Fruit fly (Drosophila melanogaster): ENCODE data around the gene CG14731.

CG14731 gene

dm6 chr3R:11920605-11921004, 10.5 kb upstream of the CG14731 start (continued):
- no peak for TF ChIP-seq Eip93F (GFP tag; optimal IDR thresholded peaks at IDR 0.05)
- peak; percentile 44 for TF ChIP-seq cyc (GFP tag; optimal IDR thresholded peaks at IDR 0.05)
- TF ChIP-seq dsx (GFP tag; optimal IDR thresholded peaks at IDR 0.05; ENCODE audit: poor library complexity, severe bottlenecking) = peak; percentile 88
- TF ChIP-seq fd85E (GFP tag; optimal IDR thresholded peaks at IDR 0.05) = no peak
- peak; percentile 81 for TF ChIP-seq Eip75B (GFP tag; optimal IDR thresholded peaks at IDR 0.05)
- TF ChIP-seq Blimp-1 (GFP tag; optimal IDR thresholded peaks at IDR 0.05) = no peak
- TF ChIP-seq eg (GFP tag; IDR thresholded peaks at IDR 0.05) = peak; percentile 82
- peak; percentile 86 for TF ChIP-seq CG3919 (GFP tag; optimal IDR thresholded peaks at IDR 0.05)

dm6 chr3R:11933903-11934302, 2.8 kb downstream of the CG14731 start:
- TF ChIP-seq CG6163 (GFP tag; IDR thresholded peaks at IDR 0.05) (no peak), net (GFP tag; optimal IDR thresholded peaks at IDR 0.05) (peak; percentile 12)

- peak; percentile 35 for TF ChIP-seq CG11902 (GFP tag; optimal IDR thresholded peaks at IDR 0.05)
- TF ChIP-seq CG6163 (GFP tag; IDR thresholded peaks at IDR 0.05) = peak; percentile 79
- TF ChIP-seq fd59A (GFP tag; optimal IDR thresholded peaks at IDR 0.05) = no peak
- peak; percentile 16 for TF ChIP-seq CG4318 (GFP tag; optimal IDR thresholded peaks at IDR 0.05)
- peak; percentile 57 for TF ChIP-seq CG15336 (GFP tag; IDR thresholded peaks at IDR 0.05)
- peak; percentile 68 for TF ChIP-seq CG8119 (GFP tag; IDR thresholded peaks at IDR 0.05)
- TF ChIP-seq Hr38 (GFP tag; optimal IDR thresholded peaks at IDR 0.05) = no peak
- peak; percentile 36 for TF ChIP-seq pdm3 (GFP tag; optimal IDR thresholded peaks at IDR 0.05)
- no peak for TF ChIP-seq Sox15 (GFP tag; optimal IDR thresholded peaks at IDR 0.05)
- TF ChIP-seq dsx (GFP tag; optimal IDR thresholded peaks at IDR 0.05; ENCODE audit: poor library complexity, severe bottlenecking) = peak; percentile 32
- TF ChIP-seq Sox102F (GFP tag; optimal IDR thresholded peaks at IDR 0.05) = peak; percentile 26
- TF ChIP-seq CG34406 (GFP tag; optimal IDR thresholded peaks at IDR 0.05) = peak; percentile 32
- TF ChIP-seq Hr4 (GFP tag; optimal IDR thresholded peaks at IDR 0.05) = peak; percentile 50
- TF ChIP-seq ss (GFP tag; optimal IDR thresholded peaks at IDR 0.05) = peak; percentile 15 to 25
- peak; percentile 55; the same call in 1 of the 2 replicates for TF ChIP-seq Gug (GFP tag; IDR thresholded peaks at IDR 0.05)
- TF ChIP-seq acj6 (GFP tag; optimal IDR thresholded peaks at IDR 0.05) = peak; percentile 42
- TF ChIP-seq CG32006 (GFP tag; optimal IDR thresholded peaks at IDR 0.05) = peak; percentile 60
- TF ChIP-seq spab (GFP tag; optimal IDR thresholded peaks at IDR 0.05) = peak; percentile 30
- peak; percentile 45 for TF ChIP-seq Lpt (GFP tag; optimal IDR thresholded peaks at IDR 0.05)
- peak; percentile 65 for TF ChIP-seq Met (GFP tag; optimal IDR thresholded peaks at IDR 0.05)
- no peak for TF ChIP-seq Eip93F (GFP tag; optimal IDR thresholded peaks at IDR 0.05)
- TF ChIP-seq Eip78C (GFP tag) = peak; percentile 77
- TF ChIP-seq CG3032 (tag; optimal IDR thresholded peaks at IDR 0.05) = peak; percentile 34
- TF ChIP-seq Ets21C (GFP tag; optimal IDR thresholded peaks at IDR 0.05) = no peak
- TF ChIP-seq CG8632 (GFP tag; optimal IDR thresholded peaks at IDR 0.05) = peak; percentile 47
- peak; percentile 45 for TF ChIP-seq Eip75B (GFP tag; optimal IDR thresholded peaks at IDR 0.05)
- TF ChIP-seq CG3919 (GFP tag; optimal IDR thresholded peaks at IDR 0.05) = peak; percentile 70
- TF ChIP-seq dac (GFP tag; optimal IDR thresholded peaks at IDR 0.05) = no peak
- TF ChIP-seq CG1621 (tag; optimal IDR thresholded peaks at IDR 0.05) = no peak
- peak; percentile 64 for TF ChIP-seq cyc (GFP tag; optimal IDR thresholded peaks at IDR 0.05)
- TF ChIP-seq CG6854 (GFP tag; optimal IDR thresholded peaks at IDR 0.05) = peak; percentile 65
- peak; percentile 66 for TF ChIP-seq CG6276 (GFP tag; optimal IDR thresholded peaks at IDR 0.05)
- TF ChIP-seq lz (GFP tag; optimal IDR thresholded peaks at IDR 0.05) = peak; percentile 48
- peak; percentile 1 for TF ChIP-seq fd85E (GFP tag; optimal IDR thresholded peaks at IDR 0.05)
- TF ChIP-seq eg (GFP tag; IDR thresholded peaks at IDR 0.05) = peak; percentile 79
- TF ChIP-seq CG7368 (GFP tag; optimal IDR thresholded peaks at IDR 0.05) = peak; percentile 40
- TF ChIP-seq achi (GFP tag; optimal IDR thresholded peaks at IDR 0.05) = peak; percentile 51
- peak; percentile 58 for TF ChIP-seq OdsH (GFP tag; optimal IDR thresholded peaks at IDR 0.05)
- peak; percentile 34 for TF ChIP-seq CG31627 (GFP tag; optimal IDR thresholded peaks at IDR 0.05)
- TF ChIP-seq fkh (GFP tag; optimal IDR thresholded peaks at IDR 0.05) = no peak
- peak in 1 of 2 experiments; percentile 34 for TF ChIP-seq salr (GFP tag; optimal IDR thresholded peaks at IDR 0.05)
- TF ChIP-seq Ets96B (tag; optimal IDR thresholded peaks at IDR 0.05) = peak; percentile 24
- TF ChIP-seq vri (GFP tag; optimal IDR thresholded peaks at IDR 0.05) = peak; percentile 21
Observed at dm6 chr3R:11937427-11938114, 6.5 kb downstream of the CG14731 start.
